Worm (Caenorhabditis elegans): Measurements from ENCODE around the gene rps-1.

DNA sequence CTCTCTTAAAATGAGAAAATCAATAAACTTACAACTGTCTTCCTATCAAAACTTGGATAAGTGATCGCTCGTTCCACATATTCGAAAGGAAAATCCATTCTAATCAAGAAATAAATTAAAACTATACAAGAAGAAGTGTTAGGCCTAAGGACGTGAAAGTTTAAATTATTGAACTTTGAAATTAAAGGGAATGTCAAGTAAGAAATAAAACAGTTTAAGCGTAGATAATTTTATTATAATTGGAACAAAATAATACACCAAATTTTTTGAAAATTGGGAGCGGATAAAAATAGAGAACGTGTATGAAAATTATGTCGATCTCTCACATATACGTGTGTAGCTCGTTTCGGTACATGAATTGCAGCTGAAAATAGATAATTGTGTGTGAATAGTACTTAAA, 46.3 kb upstream of the rps-1 start, which contains the start of gene C28A5.6:
- TF ChIP-seq nhr-6 (tag; optimal IDR thresholded peaks at IDR 0.05) = no peak
- no peak for TF ChIP-seq unc-62 (GFP tag; optimal IDR thresholded peaks at IDR 0.05)
- TF ChIP-seq ztf-4 (tag; optimal IDR thresholded peaks at IDR 0.05) = no peak
- no peak for TF ChIP-seq skn-1 (tag; optimal IDR thresholded peaks at IDR 0.05)
- TF ChIP-seq elt-1 (tag; optimal IDR thresholded peaks at IDR 0.05) = no peak
- no peak for TF ChIP-seq nhr-21 (tag; optimal IDR thresholded peaks at IDR 0.05)
- TF ChIP-seq alr-1 (tag; optimal IDR thresholded peaks at IDR 0.05) = no peak
- TF ChIP-seq ceh-82 (tag; optimal IDR thresholded peaks at IDR 0.05) = no peak
- no peak for TF ChIP-seq egl-27 (tag; optimal IDR thresholded peaks at IDR 0.05)
